Worm (Caenorhabditis elegans): ENCODE data around the gene K01G5.8.

DNA sequence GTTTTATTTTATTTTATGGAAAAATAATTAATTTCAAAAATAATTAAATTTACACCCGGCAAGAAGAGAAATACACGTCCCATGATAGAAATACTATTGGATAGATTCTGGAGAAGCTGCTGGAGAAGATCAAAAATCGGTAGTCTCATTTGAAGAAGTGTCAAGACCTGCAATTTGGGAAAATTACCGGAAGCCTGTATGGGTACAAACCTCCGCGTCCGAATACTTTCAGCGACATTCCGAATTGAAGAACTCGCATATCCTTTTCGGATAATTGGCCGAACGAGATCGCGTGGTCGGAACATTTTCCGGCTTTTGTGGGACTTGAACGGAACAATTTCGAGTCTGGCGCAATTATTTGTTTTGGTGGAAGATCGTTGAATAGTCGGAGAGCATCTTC, 32.1 kb downstream of the K01G5.8 start:
- TF ChIP-seq ceh-36 (tag; optimal IDR thresholded peaks at IDR 0.05), result no peak
- TF ChIP-seq ama-1 (optimal IDR thresholded peaks at IDR 0.05), result no peak
- no peak for TF ChIP-seq aly-1 (tag; optimal IDR thresholded peaks at IDR 0.05)
- TF ChIP-seq F13C5.2 (tag; optimal IDR thresholded peaks at IDR 0.05), result no peak
- no peak for TF ChIP-seq scrt-1 (GFP tag; IDR thresholded peaks at IDR 0.05)
- no peak for TF ChIP-seq ets-7 (tag; optimal IDR thresholded peaks at IDR 0.05)
- no peak for TF ChIP-seq tbx-37 (GFP tag; conservative IDR thresholded peaks at IDR 0.05)
- TF ChIP-seq hmg-4 (GFP tag; optimal IDR thresholded peaks at IDR 0.05), result no peak
- no peak for TF ChIP-seq flt-1 (GFP tag; IDR thresholded peaks at IDR 0.05)
- TF ChIP-seq tra-4 (tag; optimal IDR thresholded peaks at IDR 0.05), result no peak
- TF ChIP-seq tbx-11 (GFP tag; IDR thresholded peaks at IDR 0.05), result no peak
- no peak for TF ChIP-seq sea-1 (GFP tag; conservative IDR thresholded peaks at IDR 0.05)
- TF ChIP-seq B0310.2 (tag; optimal IDR thresholded peaks at IDR 0.05), result no peak

Measured in whole organism, early embryonic.